Worm (Caenorhabditis elegans) whole organism, L2 larva: ENCODE results near the gene T08A11.1.

ENCODE experiments used
- blmp-1 ChIP-seq: sonication (generic microtip); optimal IDR thresholded peaks from 2 replicates; lab custom pipeline; 2017; ENCODE audit warnings: missing genetic modification characterization, mild to moderate bottlenecking, missing compliant biosample characterization, antibody characterized with exemption, moderate library complexity; ENCODE audit not compliant: insufficient read depth
- ceh-82 ChIP-seq: fragments of 150-350 bp; optimal IDR thresholded peaks from 2 replicates; lab custom pipeline; 2014; ENCODE audit warnings: missing biosample characterization, missing genetic modification characterization
- fos-1 ChIP-seq: fragments of 150-350 bp; optimal IDR thresholded peaks from 2 replicates; lab custom pipeline; 2014; ENCODE audit warnings: missing biosample characterization, missing genetic modification characterization
- mdl-1 ChIP-seq, 2 experiments: fragments of 150-350 bp in 1 of 2; sonication (generic microtip) in 1 of 2; optimal IDR thresholded peaks; 2 replicates each; lab custom pipeline; 2017; ENCODE audit warnings: missing biosample characterization in 2 of 2, missing genetic modification characterization in 2 of 2
- skn-1 ChIP-seq: sonication (generic microtip); optimal IDR thresholded peaks from 2 replicates; lab custom pipeline; 2017; ENCODE audit warnings: missing biosample characterization, missing genetic modification characterization

ce11 chrIII:4302293-4302692 lies 39.3 kb upstream of the T08A11.1 start, which contains the start of gene R10E4.9:
- TF ChIP-seq skn-1 (no peak), blmp-1 (tag; lab: Kevin White, UChicago) (no peak), ceh-82 (no peak), mdl-1 (tag; optimal IDR thresholded peaks at IDR 0.05; lab: Kevin White, UChicago) (no peak), fos-1 (no peak)
